Fruit fly (Drosophila melanogaster) whole organism, prepupa: Measurements from ENCODE around the gene snu.

Experiments used
- CG10631 ChIP-seq: fragments of 200-800 bp; sonication (Bioruptor generic); optimal IDR thresholded peaks from 2 replicates; lab custom pipeline; 2016; ENCODE audit warnings: missing biosample characterization, missing genetic modification characterization
- CG10669 ChIP-seq: fragments of 200-800 bp; sonication (Bioruptor generic); optimal IDR thresholded peaks from 3 replicates; lab custom pipeline; 2018; ENCODE audit warnings: missing biosample characterization, mild to moderate bottlenecking, missing genetic modification characterization, moderate library complexity
- CG11902 ChIP-seq: fragments of 200-800 bp; sonication (Bioruptor generic); optimal IDR thresholded peaks from 3 replicates; lab custom pipeline; 2016; ENCODE audit warnings: missing biosample characterization, missing genetic modification characterization
- CG15336 ChIP-seq: fragments of 200-800 bp; sonication (Bioruptor generic); IDR thresholded peaks from 2 replicates; pipeline ENCODE4 v1.3.6; 2022; ENCODE audit warnings: missing biosample characterization, missing genetic modification characterization
- CG16779 ChIP-seq: fragments of 200-800 bp; sonication (Bioruptor generic); optimal IDR thresholded peaks from 3 replicates; lab custom pipeline; 2017; ENCODE audit warnings: missing biosample characterization, mild to moderate bottlenecking, missing genetic modification characterization
- CG34406 ChIP-seq: fragments of 200-800 bp; sonication (Bioruptor generic); optimal IDR thresholded peaks from 3 replicates; lab custom pipeline; 2016; ENCODE audit warnings: missing biosample characterization, missing genetic modification characterization
- CG6163 ChIP-seq: fragments of 200-800 bp; sonication (Bioruptor generic); IDR thresholded peaks from 3 replicates; pipeline ENCODE4 v1.3.6; 2022; ENCODE audit warnings: missing biosample characterization, missing genetic modification characterization
- CG6276 ChIP-seq: fragments of 200-800 bp; sonication (Bioruptor generic); optimal IDR thresholded peaks from 2 replicates; lab custom pipeline; 2017; ENCODE audit warnings: missing biosample characterization, mild to moderate bottlenecking, missing genetic modification characterization
- CG6808 ChIP-seq: fragments of 200-800 bp; sonication (Bioruptor generic); optimal IDR thresholded peaks from 3 replicates; lab custom pipeline; 2017; ENCODE audit warnings: missing biosample characterization, missing genetic modification characterization, mild to moderate bottlenecking, moderate library complexity, missing genetic modification reagents
- CG7368 ChIP-seq: fragments of 200-800 bp; sonication (Bioruptor generic); optimal IDR thresholded peaks from 3 replicates; lab custom pipeline; 2016; ENCODE audit warnings: missing biosample characterization, missing genetic modification characterization
- CG8119 ChIP-seq: fragments of 200-800 bp; sonication (Bioruptor generic); IDR thresholded peaks from 3 replicates; pipeline ENCODE4 v1.3.6; 2022; ENCODE audit warnings: missing biosample characterization, missing genetic modification characterization
- CG8632 ChIP-seq: fragments of 200-800 bp; sonication (Bioruptor generic); optimal IDR thresholded peaks from 3 replicates; lab custom pipeline; 2016; ENCODE audit warnings: missing biosample characterization, missing genetic modification characterization
- CG9139 ChIP-seq: fragments of 200-800 bp; sonication (Bioruptor generic); optimal IDR thresholded peaks from 3 replicates; lab custom pipeline; 2017; ENCODE audit warnings: missing biosample characterization, mild to moderate bottlenecking, missing genetic modification characterization
- Eip75B ChIP-seq: fragments of 200-800 bp; sonication (Bioruptor generic); optimal IDR thresholded peaks from 3 replicates; lab custom pipeline; 2016; ENCODE audit warnings: missing biosample characterization, missing genetic modification characterization
- Hr38 ChIP-seq: sonication (Bioruptor generic); optimal IDR thresholded peaks from 2 replicates; lab custom pipeline; 2016; ENCODE audit warnings: missing biosample characterization, missing genetic modification characterization
- Hr39 ChIP-seq: fragments of 200-800 bp; sonication (Bioruptor generic); optimal IDR thresholded peaks from 2 replicates; lab custom pipeline; 2016; ENCODE audit warnings: missing biosample characterization, missing genetic modification characterization
- Hr4 ChIP-seq: fragments of 200-800 bp; sonication (Bioruptor generic); optimal IDR thresholded peaks from 3 replicates; lab custom pipeline; 2016; ENCODE audit warnings: missing biosample characterization, missing genetic modification characterization
- Met ChIP-seq: fragments of 200-800 bp; sonication (Bioruptor generic); optimal IDR thresholded peaks from 3 replicates; lab custom pipeline; 2016; ENCODE audit warnings: missing biosample characterization, missing genetic modification characterization
- OdsH ChIP-seq: fragments of 200-800 bp; sonication (Bioruptor generic); optimal IDR thresholded peaks from 3 replicates; lab custom pipeline; 2016; ENCODE audit warnings: missing biosample characterization, missing genetic modification characterization
- Smox ChIP-seq: fragments of 200-800 bp; sonication (Bioruptor generic); optimal IDR thresholded peaks from 3 replicates; lab custom pipeline; 2016; ENCODE audit warnings: missing biosample characterization, missing genetic modification characterization
- Sox102F ChIP-seq: fragments of 200-800 bp; sonication (Bioruptor generic); optimal IDR thresholded peaks from 2 replicates; lab custom pipeline; 2016; ENCODE audit warnings: missing biosample characterization, mild to moderate bottlenecking, missing genetic modification characterization
- Sox14 ChIP-seq: fragments of 200-800 bp; sonication (Bioruptor generic); optimal IDR thresholded peaks from 3 replicates; lab custom pipeline; 2016; ENCODE audit warnings: missing biosample characterization, missing genetic modification characterization
- dac ChIP-seq: fragments of 200-800 bp; sonication (Bioruptor generic); optimal IDR thresholded peaks from 2 replicates; lab custom pipeline; 2017; ENCODE audit warnings: missing biosample characterization, mild to moderate bottlenecking, missing genetic modification characterization
- eg ChIP-seq: fragments of 200-800 bp; sonication (Bioruptor generic); IDR thresholded peaks from 3 replicates; pipeline ENCODE4 v1.3.6; 2022; ENCODE audit warnings: missing biosample characterization, missing genetic modification characterization
- fd59A ChIP-seq: fragments of 200-800 bp; sonication (Bioruptor generic); optimal IDR thresholded peaks from 2 replicates; lab custom pipeline; 2017; ENCODE audit warnings: missing biosample characterization, mild to moderate bottlenecking, missing genetic modification characterization, missing genetic modification reagents
- net ChIP-seq: fragments of 200-800 bp; sonication (Bioruptor generic); optimal IDR thresholded peaks from 3 replicates; lab custom pipeline; 2016; ENCODE audit warnings: missing biosample characterization, missing genetic modification characterization
- pdm3 ChIP-seq: fragments of 200-800 bp; sonication (Bioruptor generic); optimal IDR thresholded peaks from 3 replicates; lab custom pipeline; 2016; ENCODE audit warnings: missing biosample characterization, missing genetic modification characterization
- salr ChIP-seq, 2 experiments: fragments of 200-800 bp; sonication (Bioruptor generic); optimal IDR thresholded peaks; 3 replicates each; lab custom pipeline; 2016 to 2018; ENCODE audit warnings: missing biosample characterization in 2 of 2, missing genetic modification characterization in 2 of 2, mild to moderate bottlenecking in 1 of 2
- spab ChIP-seq: fragments of 200-800 bp; sonication (Bioruptor generic); optimal IDR thresholded peaks from 2 replicates; lab custom pipeline; 2017; ENCODE audit warnings: missing biosample characterization, mild to moderate bottlenecking, missing genetic modification characterization, missing genetic modification reagents
- svp ChIP-seq: fragments of 200-800 bp; sonication (Bioruptor generic); peaks from one replicate; lab custom pipeline; 2016; ENCODE audit warnings: missing biosample characterization, missing genetic modification characterization
- topi ChIP-seq: fragments of 200-800 bp; sonication (Bioruptor generic); optimal IDR thresholded peaks from 3 replicates; lab custom pipeline; 2016; ENCODE audit warnings: missing biosample characterization, missing genetic modification characterization

The snu gene

dm6 chr3R:28634981-28635930 lies 39.6 kb upstream of the snu start, which contains the start of gene CG10011 (continued):
- TF ChIP-seq pdm3 (GFP tag; lab: Kevin White, UChicago) (no peak), eg (0 out of 3 replicates have a peak, but pooled peaks have one; percentile 25), Sox102F (peak; percentile 11), salr (GFP tag; optimal IDR thresholded peaks at IDR 0.05; lab: Kevin White, UChicago) (no peak), CG7368 (GFP tag; lab: Kevin White, UChicago) (peak; percentile 17), Met (GFP tag; lab: Kevin White, UChicago) (peak; percentile 20), CG8119 (GFP tag; lab: Robert Waterston, UW) (no peak), net (no peak), CG10669 (no peak), OdsH (GFP tag; lab: Kevin White, UChicago) (no peak), spab (GFP tag; lab: Kevin White, UChicago) (no peak), CG15336 (GFP tag; lab: Robert Waterston, UW) (peak; percentile 30; the same call in 1 of the 2 replicates)

- TF ChIP-seq dac (GFP tag; lab: Kevin White, UChicago) = no peak
- TF ChIP-seq CG34406 (GFP tag; lab: Kevin White, UChicago) = no peak
- TF ChIP-seq CG6163 (GFP tag; lab: Robert Waterston, UW) = no peak
- no peak for TF ChIP-seq CG6276 (GFP tag; lab: Kevin White, UChicago)
- no peak for TF ChIP-seq Hr39 (GFP tag; lab: Kevin White, UChicago)
- no peak for TF ChIP-seq CG11902 (GFP tag; lab: Kevin White, UChicago)
- no peak for TF ChIP-seq Eip75B (GFP tag; lab: Kevin White, UChicago)
- no peak for TF ChIP-seq Hr4 (GFP tag; lab: Kevin White, UChicago)
- TF ChIP-seq spab (GFP tag; lab: Kevin White, UChicago) = no peak
- no peak for TF ChIP-seq CG9139 (GFP tag; lab: Kevin White, UChicago)
- TF ChIP-seq eg = no peak
- TF ChIP-seq salr (GFP tag; optimal IDR thresholded peaks at IDR 0.05; lab: Kevin White, UChicago) = no peak
- TF ChIP-seq Hr38 (GFP tag; lab: Kevin White, UChicago) = no peak
- no peak for TF ChIP-seq CG7368 (GFP tag; lab: Kevin White, UChicago)
- TF ChIP-seq, all 60 proteins: peak for 0
Observed at dm6 chr3R:28636111-28636510, 38.7 kb upstream of the snu start, which contains the start of gene CG9988. CG9988 (plus strand) TSS chr3R:28636411.

- TF ChIP-seq CG16779 (tag; lab: Kevin White, UChicago) (no peak), svp (peak; percentile 10)
Observed at dm6 chr3R:28642791-28643190, 32.0 kb upstream of the snu start, which contains the start of gene CG14062. CG14062 (minus strand) TSS chr3R:28642891.

dm6 chr3R:28650380-28650779 lies 24.5 kb upstream of the snu start, which contains the start of gene CG31050:
CG31050 (minus strand) TSS chr3R:28650480.
- no peak for TF ChIP-seq fd59A (GFP tag; lab: Kevin White, UChicago)

dm6 chr3R:28654596-28654995 lies 20.2 kb upstream of the snu start:
- TF ChIP-seq svp (no peak), CG8632 (GFP tag; lab: Kevin White, UChicago) (no peak), CG6808 (GFP tag; lab: Kevin White, UChicago) (no peak), Sox14 (GFP tag; lab: Kevin White, UChicago) (no peak), Smox (no peak), CG9139 (GFP tag; lab: Kevin White, UChicago) (no peak), topi (GFP tag; lab: Kevin White, UChicago) (no peak), salr (GFP tag; optimal IDR thresholded peaks at IDR 0.05; lab: Kevin White, UChicago) (no peak), CG7368 (GFP tag; lab: Kevin White, UChicago) (no peak), CG10631 (GFP tag; lab: Kevin White, UChicago) (no peak), Eip75B (GFP tag; lab: Kevin White, UChicago) (no peak)
